Worm (Caenorhabditis elegans): ENCODE data around the gene srh-134.
"Not testable (repeated sequence)": the region's sequence is repeated elsewhere in the genome, so short reads cannot be mapped to it uniquely, and the experiment has no call there.

srh-134 gene

DNA sequence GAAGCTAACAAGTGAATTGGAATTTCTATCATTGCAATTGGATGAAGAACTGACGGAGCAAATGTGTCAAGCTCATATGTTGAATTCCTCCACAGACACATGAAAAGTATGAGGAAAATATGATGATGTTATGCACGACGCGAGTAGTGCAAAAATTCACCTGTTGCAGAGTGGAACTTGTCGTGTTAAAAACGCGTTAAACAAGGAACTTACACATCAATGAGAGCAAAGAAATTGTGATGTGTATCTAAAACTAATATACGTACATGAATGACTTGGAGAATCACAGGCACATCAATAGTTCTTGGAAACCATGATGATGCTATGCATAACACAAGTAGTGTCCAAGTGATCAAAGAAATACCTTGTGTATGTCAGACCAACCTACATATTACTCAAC lies at the start of gene srh-134:
Gene srh-134 (minus strand): TSS at position 101 of the 400 bp plus-strand sequence.
- no peak for TF ChIP-seq him-1 (tag; optimal IDR thresholded peaks at IDR 0.05)
- no peak for TF ChIP-seq W03F9.2 (tag; optimal IDR thresholded peaks at IDR 0.05)
- no peak for TF ChIP-seq dao-5 (tag; optimal IDR thresholded peaks at IDR 0.05)

DNA sequence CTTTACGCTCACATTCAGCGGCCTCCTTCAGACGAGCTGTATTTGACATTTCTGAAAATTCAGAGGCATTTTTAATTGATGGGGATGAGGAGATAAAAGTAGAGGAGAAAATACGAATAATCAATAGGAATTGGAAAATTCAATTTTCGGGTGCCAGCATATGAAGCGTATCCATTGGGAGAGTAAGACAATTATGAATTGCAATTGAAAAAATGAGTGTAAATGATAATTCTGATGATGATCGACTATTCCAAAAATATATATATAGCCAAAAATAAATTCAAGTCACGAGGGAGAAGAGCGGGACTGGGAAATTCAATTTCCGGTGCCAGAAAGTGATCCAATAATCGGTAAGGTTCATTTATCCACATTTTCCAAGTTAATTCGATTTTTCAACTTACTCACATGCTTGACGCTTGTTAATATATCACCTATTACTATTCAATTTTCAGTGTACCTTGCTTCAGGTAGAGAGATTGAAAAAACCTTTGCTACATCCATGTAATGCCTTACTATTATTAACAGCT lies 49.2 kb upstream of the srh-134 start, which contains the start of gene Y59A8B.8:
Gene Y59A8B.8 (minus strand): TSS at position 51 of the 527 bp plus-strand sequence.
- TF ChIP-seq W03F9.2 (tag; optimal IDR thresholded peaks at IDR 0.05) (no peak), dao-5 (tag; optimal IDR thresholded peaks at IDR 0.05) (no peak), him-1 (tag; optimal IDR thresholded peaks at IDR 0.05) (no peak)

DNA sequence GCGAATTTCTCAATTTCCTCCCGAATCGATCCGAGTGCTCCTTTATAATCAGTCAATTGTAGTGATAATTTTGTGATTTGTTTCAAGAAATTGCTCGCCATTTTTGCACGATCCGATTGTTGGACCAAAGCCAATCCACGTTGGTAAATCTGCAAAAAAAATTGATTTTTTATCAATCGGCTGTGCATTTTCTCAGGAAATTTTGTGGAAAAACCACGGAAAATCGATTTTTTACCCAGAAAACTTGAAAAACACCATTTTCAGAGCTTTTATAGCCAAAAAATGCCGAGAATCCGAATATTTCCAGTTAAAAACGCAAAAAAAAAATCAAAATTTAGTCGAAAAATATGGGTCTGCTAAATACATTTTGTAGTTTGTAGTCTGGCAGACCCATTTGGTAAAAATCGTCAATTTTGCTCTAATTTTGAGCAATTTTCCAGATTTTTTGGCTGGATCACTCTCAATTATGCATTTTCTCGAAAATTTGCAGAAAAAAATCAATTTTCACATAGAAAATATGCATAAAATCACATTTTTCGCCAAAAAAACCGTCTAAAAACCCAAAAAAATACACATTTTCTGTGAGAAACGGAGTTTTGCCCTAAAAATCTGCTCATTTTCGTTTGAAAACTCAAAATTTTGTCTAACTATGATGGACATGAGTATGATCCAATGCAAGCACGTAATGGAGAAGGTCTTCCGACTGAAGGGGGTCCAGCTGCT lies 38.3 kb upstream of the srh-134 start, which contains the start of the genes Y59A8B.25 and ebp-3:
Gene Y59A8B.25 (minus strand): TSS at position 101 of the 723 bp plus-strand sequence.
Gene ebp-3 (plus strand): TSS at position 673 of the 723 bp plus-strand sequence.
- not testable (repeated sequence) for TF ChIP-seq W03F9.2, dao-5, him-1 (tag; optimal IDR thresholded peaks at IDR 0.05)

DNA sequence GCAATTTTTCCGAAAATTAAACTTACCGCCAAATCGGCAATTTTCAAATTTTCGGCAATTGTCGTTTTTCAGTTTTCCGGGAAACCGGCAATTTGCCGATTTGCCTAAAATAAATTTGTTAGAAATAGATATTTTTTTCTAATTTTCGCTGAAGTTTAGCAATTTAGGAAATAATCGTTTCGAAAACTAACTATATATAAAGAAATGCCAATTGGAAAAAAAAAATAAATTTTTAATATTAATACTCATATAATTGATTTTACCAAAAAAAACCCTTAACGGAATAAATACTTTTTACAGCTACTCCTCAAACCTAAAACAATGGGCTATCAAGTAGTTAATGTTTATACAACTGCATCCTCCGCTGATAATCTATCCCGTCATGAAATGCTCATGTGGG lies 26.1 kb upstream of the srh-134 start, which contains the start of gene ebp-1:
Gene ebp-1 (plus strand): TSS at position 301 of the 400 bp plus-strand sequence.
- TF ChIP-seq dao-5 (tag; optimal IDR thresholded peaks at IDR 0.05) = no peak
- no peak for TF ChIP-seq W03F9.2 (tag; optimal IDR thresholded peaks at IDR 0.05)
- TF ChIP-seq him-1 (tag; optimal IDR thresholded peaks at IDR 0.05) = no peak

DNA sequence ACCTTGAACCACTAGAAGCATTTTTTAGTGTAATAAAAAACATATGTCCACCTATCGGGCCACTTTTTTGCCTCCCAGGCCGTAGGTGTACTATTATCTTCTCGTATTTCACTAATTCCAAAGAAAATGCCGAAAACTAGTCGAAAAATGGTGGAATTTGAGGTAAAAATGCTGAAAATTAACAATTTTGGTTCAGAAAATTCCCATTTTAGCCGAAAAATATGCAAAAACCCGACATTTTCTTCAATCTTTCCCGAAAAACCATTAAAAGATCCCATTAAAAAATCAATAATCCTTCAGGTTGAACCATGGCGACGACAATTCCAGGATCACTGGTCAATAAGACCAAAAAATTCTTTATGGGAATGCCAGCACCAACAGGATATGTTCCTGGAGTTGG lies 5.1 kb upstream of the srh-134 start, which contains the start of gene prp-6:
Gene prp-6 (plus strand): TSS at position 301 of the 400 bp plus-strand sequence.
- TF ChIP-seq dao-5 (tag; optimal IDR thresholded peaks at IDR 0.05) (no peak), W03F9.2 (tag; optimal IDR thresholded peaks at IDR 0.05) (no peak), him-1 (tag; optimal IDR thresholded peaks at IDR 0.05) (no peak)

DNA sequence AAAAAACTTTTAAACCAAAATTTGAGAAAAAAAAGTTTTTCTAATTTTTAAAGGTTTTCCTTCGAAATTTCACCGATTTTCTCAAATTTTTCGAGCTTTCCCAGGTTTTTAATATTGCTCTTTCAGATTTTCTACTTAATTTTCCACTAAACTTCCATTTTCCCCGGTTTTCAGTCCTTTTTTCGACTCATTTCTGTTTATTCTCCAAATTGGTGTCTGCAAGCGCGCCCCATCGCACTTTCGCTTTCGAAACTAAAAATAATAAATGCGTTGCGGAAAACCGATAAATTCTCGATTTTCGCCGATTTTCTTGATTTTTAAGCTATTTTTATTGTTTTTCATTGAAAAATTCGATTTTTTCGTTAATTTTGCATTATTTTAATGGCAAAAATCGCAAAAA lies 4.3 kb upstream of the srh-134 start:
- TF ChIP-seq him-1 (tag; optimal IDR thresholded peaks at IDR 0.05) (no peak), dao-5 (tag; optimal IDR thresholded peaks at IDR 0.05) (no peak), W03F9.2 (tag; optimal IDR thresholded peaks at IDR 0.05) (no peak)

DNA sequence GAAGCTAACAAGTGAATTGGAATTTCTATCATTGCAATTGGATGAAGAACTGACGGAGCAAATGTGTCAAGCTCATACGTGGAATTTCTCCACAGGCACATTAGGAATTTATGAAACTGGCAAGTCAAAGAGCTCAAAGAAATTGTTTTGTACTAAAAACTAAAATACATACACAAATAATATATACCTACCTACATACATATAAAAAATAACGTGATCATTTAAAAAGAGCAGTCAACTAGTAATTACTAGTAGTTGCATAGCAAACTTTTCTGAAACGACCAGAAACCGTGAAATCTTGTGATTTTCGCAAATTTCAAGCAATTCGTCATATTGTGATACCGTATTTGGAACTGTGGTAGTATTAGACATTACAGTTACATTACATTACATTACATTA lies 3.0 kb downstream of the srh-134 start, which contains the start of gene srh-133:
Gene srh-133 (minus strand): TSS at position 101 of the 400 bp plus-strand sequence.
- no peak for TF ChIP-seq W03F9.2 (tag; optimal IDR thresholded peaks at IDR 0.05)
- TF ChIP-seq him-1 (tag; optimal IDR thresholded peaks at IDR 0.05) = no peak
- no peak for TF ChIP-seq dao-5 (tag; optimal IDR thresholded peaks at IDR 0.05)

DNA sequence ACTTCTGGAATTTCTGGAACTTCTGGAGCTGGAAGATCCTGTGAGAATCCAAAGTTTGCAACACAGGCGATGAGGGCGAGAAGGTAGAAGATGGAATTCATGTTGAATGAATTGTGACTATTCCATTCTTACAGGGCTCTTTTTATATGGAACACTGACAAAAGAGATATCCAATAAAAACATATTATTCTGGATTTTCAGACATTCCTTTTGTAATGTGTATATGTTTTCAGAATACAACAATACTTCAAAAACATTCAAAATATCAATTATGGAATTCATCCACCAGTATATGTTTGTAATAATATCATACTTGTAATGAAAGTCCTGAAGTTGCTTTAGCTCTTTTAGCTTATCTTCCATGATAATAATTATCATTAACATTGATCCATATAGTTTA lies 6.4 kb downstream of the srh-134 start, which contains the start of gene Y59A8B.26:
Gene Y59A8B.26 (minus strand): TSS at position 101 of the 400 bp plus-strand sequence.
- TF ChIP-seq him-1, W03F9.2, dao-5 (tag; optimal IDR thresholded peaks at IDR 0.05): not testable (repeated sequence)

DNA sequence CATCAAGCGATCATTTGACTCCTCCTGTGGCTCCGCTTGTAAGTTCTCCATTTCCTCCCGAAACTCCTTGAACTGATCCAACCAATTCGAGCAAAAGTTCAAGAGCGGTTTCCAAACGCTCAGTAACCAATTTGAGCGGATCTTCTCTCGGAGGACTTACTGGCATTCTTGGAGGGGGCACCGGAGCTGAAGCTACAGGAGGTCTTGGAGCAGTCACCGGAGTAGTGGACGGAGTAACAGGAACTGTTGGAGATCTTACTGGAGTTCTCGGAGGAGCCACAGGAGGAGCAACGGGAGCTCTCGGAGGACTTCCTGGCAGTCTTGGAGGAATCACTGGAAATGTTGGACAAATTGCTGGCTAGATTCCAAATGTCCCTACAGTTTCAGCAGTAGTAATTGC lies 8.4 kb downstream of the srh-134 start:
- TF ChIP-seq dao-5 (tag; optimal IDR thresholded peaks at IDR 0.05) (no peak), W03F9.2 (tag; optimal IDR thresholded peaks at IDR 0.05) (no peak), him-1 (tag; optimal IDR thresholded peaks at IDR 0.05) (no peak)

DNA sequence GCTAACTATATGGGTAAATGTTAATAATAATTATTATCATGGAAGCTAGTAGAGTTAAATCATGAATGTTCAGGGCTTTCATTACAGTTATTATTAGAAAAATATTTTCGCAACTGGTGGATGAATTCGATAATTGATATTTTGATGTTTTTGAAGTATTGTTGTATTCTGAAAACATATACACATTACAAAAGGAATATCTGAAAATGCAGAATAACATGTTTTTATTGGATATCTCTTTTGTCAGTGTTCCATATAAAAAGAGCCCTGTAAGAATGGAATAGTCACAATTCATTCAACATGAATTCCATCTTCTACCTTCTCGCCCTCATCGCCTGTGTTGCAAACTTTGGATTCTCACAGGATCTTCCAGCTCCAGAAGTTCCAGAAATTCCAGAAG lies 10.2 kb downstream of the srh-134 start, which contains the start of gene Y59A8B.19:
Gene Y59A8B.19 (plus strand): TSS at position 301 of the 400 bp plus-strand sequence.
- TF ChIP-seq dao-5, W03F9.2, him-1 (tag; optimal IDR thresholded peaks at IDR 0.05): not testable (repeated sequence)

DNA sequence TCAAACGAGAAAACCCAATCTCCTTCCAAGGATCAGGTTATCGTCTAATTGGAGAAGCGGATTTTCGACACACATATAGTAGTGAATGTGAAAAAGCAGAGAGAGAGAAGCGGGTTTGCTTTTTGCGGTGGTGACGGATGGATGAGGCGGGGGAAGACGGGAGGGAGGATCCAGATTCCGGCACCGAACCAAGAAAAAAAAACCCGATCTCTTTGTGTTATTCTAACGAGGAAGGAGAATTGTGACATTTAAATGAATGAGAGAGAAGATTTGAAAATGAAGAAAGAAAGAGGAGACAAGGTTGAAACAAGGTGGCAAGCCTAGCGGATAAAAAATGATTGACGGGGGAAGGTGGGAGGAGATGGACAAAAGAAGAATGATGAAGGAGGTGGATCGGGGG lies 13.2 kb downstream of the srh-134 start:
- no peak for TF ChIP-seq dao-5 (tag; optimal IDR thresholded peaks at IDR 0.05)
- TF ChIP-seq W03F9.2 (tag; optimal IDR thresholded peaks at IDR 0.05) = no peak
- no peak for TF ChIP-seq him-1 (tag; optimal IDR thresholded peaks at IDR 0.05)

DNA sequence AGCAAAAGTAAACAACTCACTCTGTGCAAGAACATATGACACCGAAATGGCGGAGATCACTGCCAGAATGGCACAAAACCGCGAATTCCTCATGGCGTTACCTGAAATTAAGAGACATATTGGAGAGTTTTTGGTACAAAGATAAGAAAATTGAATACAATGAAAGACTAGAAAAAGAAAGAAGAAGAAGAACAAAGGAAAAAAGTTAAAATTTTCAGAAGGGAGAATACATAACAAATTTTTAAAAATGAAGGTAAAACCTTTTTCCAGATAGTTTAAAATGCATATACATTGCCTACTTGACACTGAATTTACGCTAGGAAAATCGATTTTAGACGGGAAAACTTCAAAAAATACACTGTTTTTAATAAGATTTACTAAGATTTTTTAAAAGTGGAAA lies 15.9 kb downstream of the srh-134 start, which contains the start of gene lon-8:
Gene lon-8 (minus strand): TSS at position 101 of the 400 bp plus-strand sequence.
- TF ChIP-seq dao-5 (tag; optimal IDR thresholded peaks at IDR 0.05) (no peak), him-1 (tag; optimal IDR thresholded peaks at IDR 0.05) (no peak), W03F9.2 (tag; optimal IDR thresholded peaks at IDR 0.05) (no peak)

DNA sequence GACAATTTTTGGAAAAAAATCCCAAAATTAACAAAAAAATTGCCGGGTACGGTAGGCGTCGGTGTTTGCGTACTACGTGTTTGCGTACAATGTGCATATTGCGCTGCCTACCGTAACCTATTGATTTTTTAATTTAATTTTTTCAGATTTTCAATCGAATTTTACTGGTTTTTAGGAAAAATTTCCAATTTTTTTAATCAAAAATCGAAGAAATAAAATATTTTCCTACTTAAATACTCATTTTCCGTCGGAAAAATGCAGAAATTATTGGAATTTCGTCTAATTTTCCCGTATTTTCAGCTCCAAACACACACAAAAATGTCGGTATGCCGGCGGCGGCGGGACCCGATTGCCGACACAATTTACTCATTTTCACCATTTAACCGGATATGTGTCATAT lies 31.2 kb downstream of the srh-134 start, which contains the start of gene Y59A8B.21:
Gene Y59A8B.21 (plus strand): TSS at position 301 of the 400 bp plus-strand sequence.
- TF ChIP-seq W03F9.2 (tag; optimal IDR thresholded peaks at IDR 0.05) = no peak
- TF ChIP-seq him-1 (tag; optimal IDR thresholded peaks at IDR 0.05) = no peak
- TF ChIP-seq dao-5 (tag; optimal IDR thresholded peaks at IDR 0.05) = no peak

DNA sequence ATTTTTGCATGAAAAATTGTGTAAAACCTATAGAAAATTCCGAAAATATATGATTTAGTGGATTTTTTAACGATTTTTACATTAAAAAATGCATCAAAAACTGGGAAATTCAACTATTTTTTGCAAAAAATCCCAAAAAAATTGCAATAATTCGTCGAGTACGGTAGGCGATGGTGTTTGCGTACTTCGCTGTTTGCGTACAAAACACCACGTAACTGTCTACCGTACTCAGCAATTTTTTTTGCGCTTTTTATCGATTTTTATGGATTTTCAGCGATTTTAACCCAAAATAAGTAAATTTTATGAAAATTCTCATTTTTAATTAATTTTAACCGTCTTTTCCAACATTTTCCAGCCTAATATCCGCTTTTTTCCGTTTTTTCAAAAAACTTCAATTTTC lies 34.2 kb downstream of the srh-134 start:
- TF ChIP-seq him-1 (tag; optimal IDR thresholded peaks at IDR 0.05) (no peak), dao-5 (tag; optimal IDR thresholded peaks at IDR 0.05) (no peak), W03F9.2 (tag; optimal IDR thresholded peaks at IDR 0.05) (no peak)
